Worm (Caenorhabditis elegans) whole organism, L4 larva: ENCODE data around the gene sma-2.

Experiments
- Y75B8A.6 ChIP-seq: fragments of 200-800 bp; sonication (Bioruptor generic); IDR thresholded peaks from 2 replicates; pipeline ENCODE4 v1.3.6; 2022; ENCODE audit warnings: missing genetic modification reagents, missing genetic modification characterization, missing compliant biosample characterization
- ZK546.5 ChIP-seq, 2 experiments: sonication (generic microtip); optimal IDR thresholded peaks; 2 replicates each; lab custom pipeline; 2017; ENCODE audit warnings: missing biosample characterization in 2 of 2, missing genetic modification characterization in 2 of 2
- ceh-82 ChIP-seq: sonication (generic microtip); optimal IDR thresholded peaks from 2 replicates; lab custom pipeline; 2017; ENCODE audit warnings: missing biosample characterization, missing genetic modification characterization
- daf-8 ChIP-seq: fragments of 200-800 bp; sonication (Bioruptor generic); IDR thresholded peaks from 2 replicates; pipeline ENCODE4 v1.3.6; 2022; ENCODE audit warnings: missing genetic modification characterization, missing compliant biosample characterization
- fos-1 ChIP-seq: fragments of 150-350 bp; optimal IDR thresholded peaks from 2 replicates; lab custom pipeline; 2014; ENCODE audit warnings: missing biosample characterization, missing genetic modification characterization
- hlh-11 ChIP-seq: fragments of 200-800 bp; sonication (Bioruptor generic); optimal IDR thresholded peaks from 2 replicates; lab custom pipeline; 2018; ENCODE audit warnings: mild to moderate bottlenecking, missing genetic modification characterization, missing compliant biosample characterization
- lsy-2 ChIP-seq, 2 experiments: fragments of 150-350 bp in 1 of 2; sonication (generic microtip) in 1 of 2; optimal IDR thresholded peaks; 2 replicates each; lab custom pipeline; 2014 to 2017; ENCODE audit warnings: missing biosample characterization in 2 of 2, missing genetic modification characterization in 2 of 2
- madf-9 ChIP-seq: fragments of 200-800 bp; sonication (Bioruptor generic); conservative IDR thresholded peaks from 2 replicates; pipeline ENCODE4 v1.3.6; 2022; ENCODE audit warnings: missing genetic modification reagents, missing genetic modification characterization, missing compliant biosample characterization
- nhr-25 ChIP-seq: sonication (generic microtip); optimal IDR thresholded peaks from 2 replicates; lab custom pipeline; 2017; ENCODE audit warnings: missing genetic modification characterization, mild to moderate bottlenecking, missing compliant biosample characterization, antibody characterized with exemption, moderate library complexity, borderline replicate concordance; ENCODE audit not compliant: insufficient read depth
- nhr-77 ChIP-seq: fragments of 150-350 bp; optimal IDR thresholded peaks from 2 replicates; lab custom pipeline; 2014; ENCODE audit warnings: missing biosample characterization, missing genetic modification characterization
- pha-4 ChIP-seq, 2 experiments: fragments of 150-350 bp in 1 of 2; fragments of 200-800 bp in 1 of 2; sonication (Bioruptor generic) in 1 of 2; IDR thresholded peaks in 1 of 2; optimal IDR thresholded peaks in 1 of 2; 2 replicates each; pipeline versions ENCODE4 v1.3.6 to Lab custom; 2014 to 2022; ENCODE audit warnings: missing genetic modification characterization in 2 of 2, missing genetic modification reagents in 2 of 2, missing biosample characterization in 1 of 2, missing compliant biosample characterization in 1 of 2

DNA sequence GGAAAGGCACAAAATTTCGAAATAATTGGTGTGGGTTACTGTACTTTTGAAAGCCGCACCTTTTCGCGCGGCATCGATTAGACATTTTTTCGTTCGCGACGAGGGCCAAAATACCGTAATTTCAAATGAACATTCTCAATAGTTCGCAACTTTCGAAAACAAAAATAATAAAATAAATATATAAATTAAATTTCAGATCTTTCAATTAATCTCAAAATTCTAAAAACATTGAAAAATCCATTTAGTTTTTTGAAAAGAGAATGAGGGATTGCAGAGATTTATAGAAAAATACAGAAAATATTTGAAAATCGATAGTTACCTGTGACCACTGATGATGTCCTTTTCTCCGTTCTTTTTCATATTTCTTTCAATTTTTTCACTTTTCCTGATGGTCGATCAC lies 36.6 kb downstream of the sma-2 start, which contains the start of gene K02D10.8:
- TF ChIP-seq madf-9 (GFP tag; lab: Robert Waterston, UW) (no peak), ZK546.5 (tag; optimal IDR thresholded peaks at IDR 0.05; lab: Kevin White, UChicago) (no peak), fos-1 (no peak), hlh-11 (tag; lab: Kevin White, UChicago) (no peak), ceh-82 (no peak), Y75B8A.6 (no peak), daf-8 (GFP tag; lab: Robert Waterston, UW) (no peak), lsy-2 (tag; optimal IDR thresholded peaks at IDR 0.05; lab: Kevin White, UChicago) (no peak), pha-4 (GFP tag; IDR thresholded peaks at IDR 0.05; lab: Robert Waterston, UW) (no peak), pha-4 (tag; optimal IDR thresholded peaks at IDR 0.05; lab: Kevin White, UChicago) (no peak), nhr-77 (tag; lab: Kevin White, UChicago) (no peak), nhr-25 (tag; lab: Kevin White, UChicago) (no peak)
